Worm (Caenorhabditis elegans) whole organism, late embryonic: ENCODE data around the gene Y22F5A.11.

ENCODE experiments used
- K02D7.2 ChIP-seq: sonication (generic microtip); optimal IDR thresholded peaks from 2 replicates; lab custom pipeline; 2017; ENCODE audit warnings: mild to moderate bottlenecking, missing genetic modification characterization, missing compliant biosample characterization
- Y22D7AL.16 ChIP-seq: sonication (generic microtip); optimal IDR thresholded peaks from 2 replicates; lab custom pipeline; 2016; ENCODE audit warnings: missing genetic modification characterization, missing compliant biosample characterization
- ahr-1 ChIP-seq: sonication (generic microtip); optimal IDR thresholded peaks from 2 replicates; lab custom pipeline; 2016; ENCODE audit warnings: missing genetic modification characterization, missing compliant biosample characterization
- ceh-19 ChIP-seq: fragments of 200-800 bp; sonication (Bioruptor generic); optimal IDR thresholded peaks from 2 replicates; lab custom pipeline; 2018; ENCODE audit warnings: mild to moderate bottlenecking, missing genetic modification characterization, missing compliant biosample characterization
- ceh-24 ChIP-seq: sonication (generic microtip); optimal IDR thresholded peaks from 2 replicates; lab custom pipeline; 2016; ENCODE audit warnings: mild to moderate bottlenecking, missing genetic modification characterization, missing compliant biosample characterization
- ceh-45 ChIP-seq: fragments of 200-800 bp; sonication (Bioruptor generic); IDR thresholded peaks from 2 replicates; pipeline ENCODE4 v1.3.6; 2022; ENCODE audit warnings: missing genetic modification reagents, missing genetic modification characterization, missing compliant biosample characterization
- che-1 ChIP-seq: sonication (generic microtip); optimal IDR thresholded peaks from 2 replicates; lab custom pipeline; 2016; ENCODE audit warnings: mild to moderate bottlenecking, missing genetic modification characterization, missing compliant biosample characterization
- eyg-1 ChIP-seq: sonication (generic microtip); optimal IDR thresholded peaks from 2 replicates; lab custom pipeline; 2016; ENCODE audit warnings: missing genotype, missing genetic modification characterization, missing compliant biosample characterization
- hlh-13 ChIP-seq: fragments of 200-800 bp; sonication (Bioruptor generic); optimal IDR thresholded peaks from 2 replicates; lab custom pipeline; 2018; ENCODE audit warnings: mild to moderate bottlenecking, missing genetic modification characterization, missing compliant biosample characterization
- mec-3 ChIP-seq: sonication (generic microtip); optimal IDR thresholded peaks from 2 replicates; lab custom pipeline; 2016; ENCODE audit warnings: borderline replicate concordance, missing genetic modification characterization, missing compliant biosample characterization
- rnt-1 ChIP-seq: sonication (generic microtip); optimal IDR thresholded peaks from 2 replicates; lab custom pipeline; 2016; ENCODE audit warnings: missing genetic modification characterization, missing compliant biosample characterization
- unc-86 ChIP-seq: sonication (generic microtip); optimal IDR thresholded peaks from 2 replicates; lab custom pipeline; 2016; ENCODE audit warnings: missing genetic modification characterization, missing compliant biosample characterization

- TF ChIP-seq eyg-1 (no peak), Y22D7AL.16 (tag; lab: Kevin White, UChicago) (no peak), K02D7.2 (tag; lab: Kevin White, UChicago) (no peak), ceh-24 (tag; lab: Kevin White, UChicago) (no peak), hlh-13 (GFP tag; lab: Kevin White, UChicago) (no peak), che-1 (no peak), ceh-19 (GFP tag; lab: Kevin White, UChicago) (no peak), ahr-1 (tag; lab: Kevin White, UChicago) (no peak), ceh-45 (GFP tag; lab: Robert Waterston, UW) (no peak), unc-86 (tag; lab: Kevin White, UChicago) (no peak), mec-3 (tag; lab: Kevin White, UChicago) (no peak), rnt-1 (no peak)
Observed at ce11 chrV:10248255-10248979, 27.0 kb downstream of the Y22F5A.11 start, which contains the start of gene akt-1.
